Fruit fly (Drosophila melanogaster): ENCODE results near the gene dia.

DNA sequence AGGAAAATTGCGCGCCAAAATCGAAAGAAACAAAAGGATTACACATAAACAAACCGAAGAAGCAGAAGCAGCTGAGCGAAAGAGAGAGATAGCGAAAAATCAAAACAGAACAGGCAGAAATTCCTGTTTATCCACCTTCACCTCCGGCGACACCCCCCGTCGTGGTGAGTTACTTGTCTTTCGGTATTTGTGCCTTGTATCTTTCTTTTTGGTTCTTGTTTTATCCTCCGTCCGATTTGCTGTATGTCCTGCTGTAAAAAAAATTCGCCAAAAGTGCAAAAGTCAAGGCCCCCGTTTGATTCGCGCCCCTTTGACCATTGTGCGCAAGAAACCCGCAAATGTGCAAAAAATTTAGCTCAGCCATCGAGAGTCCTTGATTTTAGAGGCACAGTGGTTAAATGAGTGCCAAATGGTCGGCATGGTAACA lies 40.4 kb downstream of the dia start:
- TF ChIP-seq psq (optimal IDR thresholded peaks at IDR 0.05) = no peak
- no peak for TF ChIP-seq ttk (optimal IDR thresholded peaks at IDR 0.05)
- TF ChIP-seq Myc (optimal IDR thresholded peaks at IDR 0.05) = no peak
- TF ChIP-seq Sin3A (optimal IDR thresholded peaks at IDR 0.05) = no peak
- no peak for TF ChIP-seq insv (optimal IDR thresholded peaks at IDR 0.05)

All from Kc167 (cell line).